Fruit fly (Drosophila melanogaster) whole organism, wandering third instar larva: ENCODE results near the gene mRpL32.
A peak's percentile ranks its signal among the peaks of the same experiment; 100 is the strongest.

Source experiments
- Abd-B ChIP-seq: fragments of >200 bp; optimal IDR thresholded peaks from 2 replicates; lab custom pipeline; 2017; ENCODE audit warnings: missing biosample characterization, missing genetic modification characterization
- CG32264 ChIP-seq: fragments of 200-800 bp; sonication (Bioruptor generic); optimal IDR thresholded peaks from 2 replicates; lab custom pipeline; 2016; ENCODE audit warnings: missing biosample characterization, missing genetic modification characterization
- CG9705 ChIP-seq: fragments of 200-800 bp; sonication (Bioruptor generic); optimal IDR thresholded peaks from 2 replicates; lab custom pipeline; 2018; ENCODE audit warnings: missing biosample characterization, mild to moderate bottlenecking, missing genetic modification characterization
- CrebA ChIP-seq: fragments of 200-800 bp; sonication (Bioruptor generic); optimal IDR thresholded peaks from 2 replicates; lab custom pipeline; 2016; ENCODE audit warnings: missing biosample characterization, mild to moderate bottlenecking, missing genetic modification characterization, borderline replicate concordance
- Dif ChIP-seq: fragments of 200-275, 200-300 bp; sonication (Bioruptor generic); optimal IDR thresholded peaks from 2 replicates; lab custom pipeline; 2018; ENCODE audit warnings: missing biosample characterization, missing genetic modification characterization; ENCODE audit not compliant: partially characterized antibody
- GATAd ChIP-seq: sonication (Bioruptor generic); optimal IDR thresholded peaks from 2 replicates; lab custom pipeline; 2016; ENCODE audit warnings: missing biosample characterization, missing genetic modification characterization
- HLH106 ChIP-seq: fragments of 200-800 bp; optimal IDR thresholded peaks from 3 replicates; lab custom pipeline; 2019; ENCODE audit warnings: missing biosample characterization, mild to moderate bottlenecking, missing genetic modification characterization, moderate library complexity
- Hnf4 ChIP-seq: fragments of 200-800 bp; sonication (Bioruptor generic); optimal IDR thresholded peaks from 2 replicates; lab custom pipeline; 2016; ENCODE audit warnings: missing biosample characterization, mild to moderate bottlenecking, missing genetic modification characterization
- Hr78 ChIP-seq: fragments of >200 bp; optimal IDR thresholded peaks from 2 replicates; lab custom pipeline; 2017; ENCODE audit warnings: missing biosample characterization, missing genetic modification characterization
- Hr83 ChIP-seq: fragments of 200-300 bp; sonication (Bioruptor generic); optimal IDR thresholded peaks from 2 replicates; lab custom pipeline; 2016; ENCODE audit warnings: missing biosample characterization, mild to moderate bottlenecking, missing genetic modification characterization, moderate library complexity; ENCODE audit not compliant: poor library complexity, severe bottlenecking
- Jra ChIP-seq: sonication (Bioruptor generic); optimal IDR thresholded peaks from 2 replicates; lab custom pipeline; 2016; ENCODE audit warnings: missing biosample characterization, missing genetic modification characterization
- Mio ChIP-seq: sonication (Bioruptor generic); optimal IDR thresholded peaks from 2 replicates; lab custom pipeline; 2016; ENCODE audit warnings: missing biosample characterization, missing genetic modification characterization
- Myc ChIP-seq: fragments of >200 bp; optimal IDR thresholded peaks from 2 replicates; lab custom pipeline; 2017
- N ChIP-seq: fragments of >200 bp; optimal IDR thresholded peaks from 2 replicates; lab custom pipeline; 2018; ENCODE audit warnings: missing biosample characterization, missing external identifiers, missing genetic modification characterization
- OdsH ChIP-seq: fragments of 200-800 bp; sonication (Bioruptor generic); optimal IDR thresholded peaks from 2 replicates; lab custom pipeline; 2016; ENCODE audit warnings: missing biosample characterization, mild to moderate bottlenecking, missing genetic modification characterization
- Rel ChIP-seq, 2 experiments: fragments of 200-800 bp; sonication (Bioruptor generic) in 1 of 2; optimal IDR thresholded peaks; 2 replicates in 1 of 2; 3 replicates in 1 of 2; lab custom pipeline; 2016 to 2019; ENCODE audit warnings: mild to moderate bottlenecking in 2 of 2, missing biosample characterization in 2 of 2, missing genetic modification characterization in 2 of 2, moderate library complexity in 1 of 2
- Sp1 ChIP-seq: fragments of 200-800 bp; sonication (Bioruptor generic); optimal IDR thresholded peaks from 3 replicates; lab custom pipeline; 2019; ENCODE audit warnings: missing biosample characterization, mild to moderate bottlenecking, missing genetic modification characterization, moderate library complexity
- Vsx2 ChIP-seq: fragments of 200-300, 225-300 bp; sonication (Bioruptor generic); optimal IDR thresholded peaks from 2 replicates; lab custom pipeline; 2018; ENCODE audit warnings: missing biosample characterization, missing genetic modification characterization; ENCODE audit not compliant: partially characterized antibody
- br ChIP-seq: fragments of 200-800 bp; sonication (Bioruptor generic); optimal IDR thresholded peaks from 2 replicates; lab custom pipeline; 2016; ENCODE audit warnings: missing biosample characterization, missing genetic modification characterization
- brk ChIP-seq: fragments of 200-800 bp; sonication (Bioruptor generic); optimal IDR thresholded peaks from 2 replicates; lab custom pipeline; 2016; ENCODE audit warnings: missing biosample characterization, mild to moderate bottlenecking, missing genetic modification characterization
- dl ChIP-seq, 2 experiments: fragments of 175-275, 200-275 bp in 1 of 2; fragments of 200-275 bp in 1 of 2; sonication (Bioruptor generic); optimal IDR thresholded peaks; lab custom pipeline; 2018; ENCODE audit warnings: mild to moderate bottlenecking in 2 of 2, missing biosample characterization in 2 of 2, missing genetic modification characterization in 2 of 2, moderate library complexity in 2 of 2; ENCODE audit not compliant: partially characterized antibody in 2 of 2, insufficient read depth in 1 of 2
- dmrt93B ChIP-seq: fragments of 200-800 bp; sonication (Bioruptor generic); optimal IDR thresholded peaks from 2 replicates; lab custom pipeline; 2018; ENCODE audit warnings: missing biosample characterization, mild to moderate bottlenecking, missing genetic modification characterization
- dsf ChIP-seq: sonication (Bioruptor generic); optimal IDR thresholded peaks from 2 replicates; lab custom pipeline; 2016; ENCODE audit warnings: missing biosample characterization, missing genetic modification characterization, borderline replicate concordance
- ey ChIP-seq: fragments of 200-800 bp; sonication (Bioruptor generic); optimal IDR thresholded peaks from 2 replicates; lab custom pipeline; 2016; ENCODE audit warnings: missing biosample characterization, missing genetic modification characterization
- fru ChIP-seq: fragments of 200-800 bp; sonication (Bioruptor generic); optimal IDR thresholded peaks from 3 replicates; lab custom pipeline; 2016; ENCODE audit warnings: missing biosample characterization, mild to moderate bottlenecking, missing genetic modification characterization
- h ChIP-seq: fragments of 200-800 bp; sonication (Bioruptor generic); optimal IDR thresholded peaks from 3 replicates; lab custom pipeline; 2016; ENCODE audit warnings: missing biosample characterization, mild to moderate bottlenecking, missing genetic modification characterization
- jim ChIP-seq: fragments of 175-275, 200-325 bp; sonication (Bioruptor generic); optimal IDR thresholded peaks from 2 replicates; lab custom pipeline; 2016; ENCODE audit warnings: missing biosample characterization, mild to moderate bottlenecking, missing genetic modification characterization
- lola ChIP-seq: fragments of >200 bp; optimal IDR thresholded peaks from 2 replicates; lab custom pipeline; 2017; ENCODE audit warnings: missing biosample characterization, missing genetic modification characterization
- pan ChIP-seq: fragments of >200 bp; optimal IDR thresholded peaks from 2 replicates; lab custom pipeline; 2017
- psq ChIP-seq: fragments of 200-800 bp; sonication (Bioruptor generic); optimal IDR thresholded peaks from 3 replicates; lab custom pipeline; 2017; ENCODE audit warnings: missing biosample characterization, mild to moderate bottlenecking, missing genetic modification characterization, moderate library complexity
- rgr ChIP-seq: fragments of 200-800 bp; sonication (Bioruptor generic); optimal IDR thresholded peaks from 3 replicates; lab custom pipeline; 2016; ENCODE audit warnings: missing biosample characterization, mild to moderate bottlenecking, missing genetic modification characterization
- sage ChIP-seq: fragments of 200-800 bp; sonication (Bioruptor generic); optimal IDR thresholded peaks from 2 replicates; lab custom pipeline; 2016; ENCODE audit warnings: missing biosample characterization, mild to moderate bottlenecking, missing genetic modification characterization
- sv ChIP-seq: fragments of 200-800 bp; sonication (Bioruptor generic); optimal IDR thresholded peaks from 3 replicates; lab custom pipeline; 2016; ENCODE audit warnings: missing biosample characterization, missing genetic modification characterization
- tai ChIP-seq: sonication (Bioruptor generic); optimal IDR thresholded peaks from 2 replicates; lab custom pipeline; 2016; ENCODE audit warnings: missing biosample characterization, missing genetic modification characterization
- usp ChIP-seq: fragments of >200 bp; optimal IDR thresholded peaks from 2 replicates; lab custom pipeline; 2017; ENCODE audit warnings: missing biosample characterization, missing genetic modification characterization
- woc ChIP-seq: sonication (Bioruptor generic); optimal IDR thresholded peaks from 2 replicates; lab custom pipeline; 2016; ENCODE audit warnings: missing biosample characterization, mild to moderate bottlenecking, missing genetic modification characterization

The mRpL32 gene

DNA sequence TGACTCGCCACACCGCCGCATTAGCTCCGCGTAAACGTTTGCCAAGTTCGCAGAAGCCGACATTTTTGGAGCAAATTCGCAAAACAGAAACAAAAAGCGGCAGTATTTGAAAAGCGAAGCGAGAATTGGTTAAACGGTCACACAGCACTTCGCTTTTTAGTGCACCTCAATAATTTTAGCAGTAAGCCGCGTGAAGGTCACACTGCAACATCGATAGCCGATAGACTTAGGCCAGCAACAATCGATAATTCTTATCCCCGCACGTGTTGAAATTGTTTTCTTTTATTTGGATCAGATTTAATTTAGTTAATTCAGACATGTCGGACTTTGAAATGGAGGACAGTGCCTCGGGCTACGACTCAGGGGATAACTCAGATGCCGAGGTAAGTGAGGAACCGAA, 39.4 kb upstream of the mRpL32 start, which contains the start of the genes Zwilch and CG1542:
Gene Zwilch, minus strand, starts transcription at position 150 of the 400 bp plus-strand sequence.
Gene CG1542, plus strand, starts transcription at position 232 of the 400 bp plus-strand sequence.
- TF ChIP-seq Jra (GFP tag; lab: Kevin White, UChicago) (no peak), Myc (lab: Kevin White, UChicago) (peak; percentile 59)

DNA sequence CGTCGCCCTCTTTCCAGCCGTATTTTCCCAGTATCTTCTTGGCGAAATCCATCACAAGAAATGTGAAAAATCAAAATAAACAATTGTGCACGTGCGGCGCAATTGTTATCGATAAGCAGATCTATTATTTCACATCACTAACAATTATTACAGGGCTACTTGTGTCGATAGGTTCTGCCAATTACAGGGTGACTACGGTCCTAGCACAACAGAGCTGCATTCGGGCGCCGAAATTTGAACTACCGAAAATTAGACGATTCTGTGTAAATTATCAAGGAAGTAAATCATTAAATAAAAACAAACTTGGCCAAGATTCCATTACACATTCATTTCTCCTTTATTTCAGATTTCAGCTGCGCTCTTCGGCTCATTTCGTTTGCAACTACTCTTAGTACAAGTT, 36.8 kb upstream of the mRpL32 start, which contains the start of gene CG15561:
Gene CG15561, minus strand, starts transcription at position 113 of the 400 bp plus-strand sequence.
- TF ChIP-seq tai (GFP tag; lab: Kevin White, UChicago) = no peak
- no peak for TF ChIP-seq dsf
- TF ChIP-seq rgr (GFP tag; lab: Kevin White, UChicago) = no peak
- no peak for TF ChIP-seq Mio (GFP tag; lab: Kevin White, UChicago)
- TF ChIP-seq Rel (GFP tag; optimal IDR thresholded peaks at IDR 0.05; lab: Kevin White, UChicago) = no peak
- peak; percentile 45 for TF ChIP-seq Rel (tag; optimal IDR thresholded peaks at IDR 0.05; lab: Kevin White, UChicago)
- no peak for TF ChIP-seq Hr78 (GFP tag; lab: Kevin White, UChicago)
- TF ChIP-seq dl (GFP tag; optimal IDR thresholded peaks at IDR 0.05; lab: Kevin White, UChicago; ENCODE audit: insufficient read depth in 1 of 2, partially characterized antibody in 2 of 2) = no peak
- TF ChIP-seq HLH106 (tag; lab: Kevin White, UChicago) = peak; percentile 36
- peak; percentile 80 for TF ChIP-seq Hr83
- no peak for TF ChIP-seq Jra (GFP tag; lab: Kevin White, UChicago)
- TF ChIP-seq woc (GFP tag; lab: Kevin White, UChicago) = no peak
- no peak for TF ChIP-seq Hnf4 (GFP tag; lab: Kevin White, UChicago)
- TF ChIP-seq Myc (lab: Kevin White, UChicago) = peak; percentile 27
- no peak for TF ChIP-seq CrebA (GFP tag; lab: Kevin White, UChicago)

DNA sequence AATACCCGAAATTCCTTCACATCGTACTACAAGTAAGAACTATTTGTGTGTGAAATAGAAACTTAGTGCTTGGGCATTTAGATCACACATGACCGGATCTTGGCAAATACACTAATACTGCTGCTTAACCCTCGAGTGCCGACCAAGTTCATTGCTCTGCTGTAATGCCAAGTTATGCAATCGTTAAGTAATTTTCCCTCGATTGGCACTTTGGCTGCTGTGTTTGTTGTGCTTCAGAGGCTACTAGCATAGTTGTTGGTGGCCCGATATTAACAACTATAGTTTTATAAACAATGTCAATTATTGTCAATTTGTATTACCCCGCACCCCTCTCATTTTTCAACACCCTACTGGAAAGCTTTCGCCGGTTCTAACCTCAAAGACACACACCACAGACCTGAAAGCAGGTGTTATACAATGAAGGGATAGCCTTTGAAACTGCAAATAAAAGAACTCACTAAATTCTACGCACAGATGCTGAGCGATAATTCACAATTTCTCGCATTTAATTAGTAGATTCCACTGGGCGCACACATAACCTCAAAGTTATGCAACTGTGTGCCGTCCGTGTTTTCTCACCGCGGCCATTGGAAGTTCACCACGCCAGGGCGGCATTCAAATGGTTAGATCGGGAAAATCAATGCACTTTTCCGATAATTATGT, 34.3 kb upstream of the mRpL32 start:
- TF ChIP-seq Myc (lab: Kevin White, UChicago) = peak; percentile 51
- TF ChIP-seq Rel (GFP tag; optimal IDR thresholded peaks at IDR 0.05; lab: Kevin White, UChicago) = no peak
- TF ChIP-seq Rel (tag; optimal IDR thresholded peaks at IDR 0.05; lab: Kevin White, UChicago) = peak; percentile 28
- TF ChIP-seq Mio (GFP tag; lab: Kevin White, UChicago) = no peak
- no peak for TF ChIP-seq N (GFP tag; lab: Kevin White, UChicago)
- peak; percentile 6 for TF ChIP-seq Sp1 (GFP tag; lab: Kevin White, UChicago)

DNA sequence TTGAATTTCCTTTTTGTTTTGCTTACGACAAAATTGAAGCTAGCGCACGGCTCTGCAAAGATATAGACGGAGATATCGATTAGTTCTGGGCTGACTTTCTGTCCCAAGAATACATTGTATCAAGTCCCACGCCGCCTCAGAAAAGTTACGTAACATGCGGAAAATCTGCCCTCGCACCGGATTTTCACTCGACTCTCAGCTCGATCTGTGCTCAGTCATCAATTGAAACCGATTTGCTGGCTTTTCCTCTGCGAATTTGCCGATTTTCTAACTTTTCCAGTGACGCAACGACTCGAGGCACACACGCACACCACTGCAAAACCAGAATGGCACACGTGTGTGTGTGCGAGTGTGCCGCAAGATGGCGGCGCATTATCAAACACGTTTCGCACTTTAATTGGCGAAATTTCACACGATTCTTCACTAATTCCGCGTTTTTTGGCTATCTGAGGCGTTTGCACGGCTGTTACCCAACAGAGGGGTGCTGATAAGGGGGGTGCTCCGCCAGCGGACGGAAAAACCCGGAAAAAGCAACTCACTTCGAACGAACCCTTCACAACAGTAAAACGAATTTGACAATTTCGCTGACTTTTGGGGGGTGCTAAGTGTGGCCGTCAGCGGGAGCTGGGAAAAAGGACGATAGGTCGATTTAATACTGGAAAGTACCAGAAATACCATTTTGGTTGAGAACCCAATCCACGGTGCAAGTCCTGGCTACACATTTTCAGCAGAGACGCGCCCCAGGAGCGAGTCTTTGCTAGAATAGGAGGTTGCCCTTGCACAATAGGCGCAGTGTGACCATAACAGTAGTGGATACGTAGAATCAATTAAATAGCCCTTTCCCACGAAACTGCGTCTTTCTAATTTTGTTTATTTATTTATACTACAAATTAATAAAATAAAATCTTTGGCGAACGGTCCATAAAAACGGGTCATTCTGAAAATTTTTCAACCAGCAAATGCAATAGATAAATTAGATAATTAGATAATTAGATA, 33.4 kb upstream of the mRpL32 start, which contains the start of gene ATPsynC:
Gene ATPsynC, minus strand, starts transcription at position 634 of the 996 bp plus-strand sequence.
- TF ChIP-seq Hnf4 (GFP tag; lab: Kevin White, UChicago) = no peak
- TF ChIP-seq OdsH (GFP tag; lab: Kevin White, UChicago) = peak; percentile 2
- TF ChIP-seq dmrt93B (GFP tag; lab: Kevin White, UChicago) = no peak
- TF ChIP-seq psq (GFP tag; lab: Kevin White, UChicago) = no peak
- TF ChIP-seq fru (GFP tag; lab: Kevin White, UChicago) = no peak
- TF ChIP-seq brk (GFP tag; lab: Kevin White, UChicago) = no peak
- peak; percentile 75 for TF ChIP-seq Sp1 (GFP tag; lab: Kevin White, UChicago)
- peak; percentile 95 for TF ChIP-seq N (GFP tag; lab: Kevin White, UChicago)
- TF ChIP-seq br (GFP tag; lab: Kevin White, UChicago) = peak; percentile 40
- TF ChIP-seq usp (GFP tag; lab: Kevin White, UChicago) = no peak
- no peak for TF ChIP-seq CG9705
- TF ChIP-seq sv (GFP tag; lab: Kevin White, UChicago) = peak; percentile 19
- no peak for TF ChIP-seq Dif
- no peak for TF ChIP-seq ey (GFP tag; lab: Kevin White, UChicago)
- peak; percentile 4 for TF ChIP-seq Myc (lab: Kevin White, UChicago)
- peak; percentile 57 for TF ChIP-seq Hr83
- TF ChIP-seq pan (lab: Kevin White, UChicago) = no peak
- TF ChIP-seq dl (GFP tag; optimal IDR thresholded peaks at IDR 0.05; lab: Kevin White, UChicago; ENCODE audit: insufficient read depth in 1 of 2, partially characterized antibody in 2 of 2) = peak; percentile 16 to 47
- no peak for TF ChIP-seq Rel (GFP tag; optimal IDR thresholded peaks at IDR 0.05; lab: Kevin White, UChicago)
- peak; percentile 61 for TF ChIP-seq Rel (tag; optimal IDR thresholded peaks at IDR 0.05; lab: Kevin White, UChicago)
- TF ChIP-seq Jra (GFP tag; lab: Kevin White, UChicago) = no peak
- TF ChIP-seq Abd-B (GFP tag; lab: Kevin White, UChicago) = no peak
- TF ChIP-seq Vsx2 (GFP tag; lab: Kevin White, UChicago) = no peak
- no peak for TF ChIP-seq Mio (GFP tag; lab: Kevin White, UChicago)
- no peak for TF ChIP-seq GATAd (GFP tag; lab: Kevin White, UChicago)
- peak; percentile 7 for TF ChIP-seq HLH106 (tag; lab: Kevin White, UChicago)
- no peak for TF ChIP-seq CrebA (GFP tag; lab: Kevin White, UChicago)
- peak; percentile 31 for TF ChIP-seq rgr (GFP tag; lab: Kevin White, UChicago)
- peak; percentile 59 for TF ChIP-seq h (GFP tag; lab: Kevin White, UChicago)
- TF ChIP-seq tai (GFP tag; lab: Kevin White, UChicago) = no peak
- no peak for TF ChIP-seq jim (GFP tag; lab: Kevin White, UChicago)
- no peak for TF ChIP-seq woc (GFP tag; lab: Kevin White, UChicago)
- TF ChIP-seq sage (GFP tag; lab: Kevin White, UChicago) = no peak
- TF ChIP-seq lola = no peak
- no peak for TF ChIP-seq CG32264 (GFP tag; lab: Kevin White, UChicago)
